Worm (Caenorhabditis elegans) whole organism, young adult: ENCODE measurements around the gene C47E8.11.

Experiments
- B0035.1 ChIP-seq: sonication (generic microtip); optimal IDR thresholded peaks from 2 replicates; lab custom pipeline; 2016; ENCODE audit warnings: missing genetic modification characterization, mild to moderate bottlenecking, missing compliant biosample characterization, missing genotype, missing genetic modification reagents
- B0261.1 ChIP-seq: sonication (generic microtip); optimal IDR thresholded peaks from 2 replicates; lab custom pipeline; 2016; ENCODE audit warnings: mild to moderate bottlenecking, missing genetic modification characterization, moderate library complexity, missing compliant biosample characterization
- B0336.3 ChIP-seq: fragments of 200-800 bp; sonication (Bioruptor generic); IDR thresholded peaks from 2 replicates; pipeline ENCODE4 v1.3.6; 2022; ENCODE audit warnings: missing genetic modification characterization, missing compliant biosample characterization
- C06A6.2 ChIP-seq: fragments of 200-800 bp; sonication (Bioruptor generic); conservative IDR thresholded peaks from 2 replicates; pipeline ENCODE4 v1.3.6; 2022; ENCODE audit warnings: missing genetic modification characterization, missing compliant biosample characterization
- D2030.7 ChIP-seq: fragments of 200-800 bp; sonication (Bioruptor generic); IDR thresholded peaks from 2 replicates; pipeline ENCODE4 v1.3.6; 2022; ENCODE audit warnings: missing genetic modification reagents, missing genetic modification characterization, missing compliant biosample characterization
- F37B4.10 ChIP-seq: fragments of 200-800 bp; sonication (Bioruptor generic); IDR thresholded peaks from 2 replicates; pipeline ENCODE4 v1.3.6; 2022; ENCODE audit warnings: missing genetic modification characterization, missing compliant biosample characterization
- F39B2.1 ChIP-seq: fragments of 200-800 bp; sonication (Bioruptor generic); IDR thresholded peaks from 2 replicates; pipeline ENCODE4 v1.3.6; 2022; ENCODE audit warnings: missing genetic modification reagents, missing genetic modification characterization, missing compliant biosample characterization
- F52B5.7 ChIP-seq: sonication (generic microtip); optimal IDR thresholded peaks from 2 replicates; lab custom pipeline; 2016; ENCODE audit warnings: mild to moderate bottlenecking, missing genetic modification characterization, missing compliant biosample characterization
- F55B11.4 ChIP-seq: sonication (generic microtip); optimal IDR thresholded peaks from 2 replicates; lab custom pipeline; 2016; ENCODE audit warnings: missing compliant biosample characterization, missing genetic modification characterization, borderline replicate concordance; ENCODE audit not compliant: insufficient read depth
- Y56A3A.18 ChIP-seq: fragments of 200-800 bp; sonication (Bioruptor generic); IDR thresholded peaks from 2 replicates; pipeline ENCODE4 v1.3.6; 2022; ENCODE audit warnings: missing genetic modification reagents, missing genetic modification characterization, missing compliant biosample characterization
- akir-1 ChIP-seq: fragments of 200-800 bp; sonication (Bioruptor generic); optimal IDR thresholded peaks from 2 replicates; lab custom pipeline; 2018; ENCODE audit warnings: mild to moderate bottlenecking, missing genetic modification characterization, moderate library complexity, missing compliant biosample characterization
- aptf-2 ChIP-seq: fragments of 200-800 bp; sonication (Bioruptor generic); conservative IDR thresholded peaks from 2 replicates; pipeline ENCODE4 v1.3.6; 2022; ENCODE audit warnings: missing genetic modification reagents, missing genetic modification characterization, missing compliant biosample characterization
- aptf-3 ChIP-seq: fragments of 200-800 bp; sonication (Bioruptor generic); IDR thresholded peaks from 2 replicates; pipeline ENCODE4 v1.3.6; 2022; ENCODE audit warnings: missing genetic modification characterization, missing compliant biosample characterization
- athp-1 ChIP-seq: sonication (generic microtip); optimal IDR thresholded peaks from 2 replicates; lab custom pipeline; 2017; ENCODE audit warnings: mild to moderate bottlenecking, missing genetic modification characterization, missing compliant biosample characterization
- attf-5 ChIP-seq: fragments of 200-800 bp; sonication (Bioruptor generic); optimal IDR thresholded peaks from 2 replicates; lab custom pipeline; 2018; ENCODE audit warnings: mild to moderate bottlenecking, missing genetic modification characterization, missing compliant biosample characterization
- ceh-27 ChIP-seq: fragments of 200-800 bp; sonication (Bioruptor generic); optimal IDR thresholded peaks from 2 replicates; lab custom pipeline; 2018; ENCODE audit warnings: mild to moderate bottlenecking, missing genetic modification characterization, moderate library complexity, missing compliant biosample characterization
- die-1 ChIP-seq: sonication (generic microtip); optimal IDR thresholded peaks from 2 replicates; lab custom pipeline; 2016; ENCODE audit warnings: missing genotype, mild to moderate bottlenecking, missing genetic modification characterization, missing compliant biosample characterization
- dox-1 ChIP-seq: fragments of 200-800 bp; sonication (Bioruptor generic); IDR thresholded peaks from 2 replicates; pipeline ENCODE4 v1.3.6; 2022; ENCODE audit warnings: missing genetic modification reagents, missing genetic modification characterization, missing compliant biosample characterization
- dpl-1 ChIP-seq: fragments of 150-350 bp; optimal IDR thresholded peaks from 2 replicates; lab custom pipeline; 2014; ENCODE audit warnings: missing biosample characterization, missing genetic modification reagents, missing genetic modification characterization
- efl-1 ChIP-seq: fragments of 150-350 bp; optimal IDR thresholded peaks from 2 replicates; lab custom pipeline; 2014; ENCODE audit warnings: missing biosample characterization, missing genetic modification reagents, missing genetic modification characterization
- egl-18 ChIP-seq: fragments of 200-800 bp; sonication (Bioruptor generic); IDR thresholded peaks from 2 replicates; pipeline ENCODE4 v1.3.6; 2022; ENCODE audit warnings: missing genetic modification reagents, missing genetic modification characterization, missing compliant biosample characterization
- ekl-4 ChIP-seq: fragments of 200-800 bp; sonication (Bioruptor generic); IDR thresholded peaks from 2 replicates; pipeline ENCODE4 v1.3.6; 2022; ENCODE audit warnings: missing genetic modification reagents, missing genetic modification characterization, missing compliant biosample characterization
- hlh-12 ChIP-seq: sonication (generic microtip); optimal IDR thresholded peaks from 2 replicates; lab custom pipeline; 2016; ENCODE audit warnings: missing genetic modification characterization, missing compliant biosample characterization
- hlh-26 ChIP-seq: fragments of 200-800 bp; sonication (Bioruptor generic); conservative IDR thresholded peaks from 2 replicates; pipeline ENCODE4 v1.3.6; 2022; ENCODE audit warnings: missing genetic modification reagents, missing genetic modification characterization, missing compliant biosample characterization
- hmg-1.2 ChIP-seq: fragments of 200-800 bp; sonication (Bioruptor generic); IDR thresholded peaks from 2 replicates; pipeline ENCODE4 v1.3.6; 2022; ENCODE audit warnings: missing genetic modification reagents, missing genetic modification characterization, missing compliant biosample characterization
- hrde-1 ChIP-seq: sonication (generic microtip); optimal IDR thresholded peaks from 2 replicates; lab custom pipeline; 2016; ENCODE audit warnings: missing genetic modification characterization, mild to moderate bottlenecking, missing compliant biosample characterization, moderate library complexity, missing genotype, missing genetic modification reagents, borderline replicate concordance
- lag-1 ChIP-seq: fragments of 200-800 bp; sonication (Bioruptor generic); IDR thresholded peaks from 2 replicates; pipeline ENCODE4 v1.3.6; 2022; ENCODE audit warnings: missing genetic modification reagents, missing genetic modification characterization, missing compliant biosample characterization
- lin-35 ChIP-seq, 3 experiments: fragments of 150-350 bp in 2 of 3; sonication (generic microtip) in 1 of 3; optimal IDR thresholded peaks; 2 replicates each; lab custom pipeline; 2014 to 2018; ENCODE audit warnings: missing biosample characterization in 3 of 3, missing genetic modification characterization in 3 of 3, missing genetic modification reagents in 3 of 3
- lin-54 ChIP-seq: fragments of 200-800 bp; sonication (Bioruptor generic); optimal IDR thresholded peaks from 2 replicates; lab custom pipeline; 2018; ENCODE audit warnings: mild to moderate bottlenecking, missing genetic modification characterization, missing compliant biosample characterization
- lir-1 ChIP-seq: fragments of 200-800 bp; sonication (Bioruptor generic); conservative IDR thresholded peaks from 2 replicates; pipeline ENCODE4 v1.3.6; 2022; ENCODE audit warnings: missing genetic modification reagents, missing genetic modification characterization, missing compliant biosample characterization
- lsl-1 ChIP-seq: fragments of 200-800 bp; sonication (Bioruptor generic); optimal IDR thresholded peaks from 2 replicates; lab custom pipeline; 2018; ENCODE audit warnings: mild to moderate bottlenecking, missing genetic modification characterization, moderate library complexity, missing compliant biosample characterization
- mcd-1 ChIP-seq: fragments of 200-800 bp; sonication (Bioruptor generic); IDR thresholded peaks from 2 replicates; pipeline ENCODE4 v1.3.6; 2022; ENCODE audit warnings: missing genetic modification reagents, missing genetic modification characterization, missing compliant biosample characterization
- mel-28 ChIP-seq: sonication (generic microtip); optimal IDR thresholded peaks from 2 replicates; lab custom pipeline; 2016; ENCODE audit warnings: borderline replicate concordance, mild to moderate bottlenecking, missing genetic modification characterization, missing compliant biosample characterization
- mes-4 ChIP-seq: sonication (generic microtip); optimal IDR thresholded peaks from 2 replicates; lab custom pipeline; 2016; ENCODE audit warnings: missing genotype, missing genetic modification characterization, missing compliant biosample characterization
- nfya-2 ChIP-seq: fragments of 200-800 bp; sonication (Bioruptor generic); IDR thresholded peaks from 2 replicates; pipeline ENCODE4 v1.3.6; 2022; ENCODE audit warnings: missing genetic modification reagents, missing genetic modification characterization, missing compliant biosample characterization
- nfyb-1 ChIP-seq: fragments of 200-800 bp; sonication (Bioruptor generic); IDR thresholded peaks from 2 replicates; pipeline ENCODE4 v1.3.6; 2022; ENCODE audit warnings: missing genetic modification reagents, missing genetic modification characterization, missing compliant biosample characterization
- nhr-27 ChIP-seq: fragments of 200-800 bp; sonication (Bioruptor generic); optimal IDR thresholded peaks from 2 replicates; lab custom pipeline; 2018; ENCODE audit warnings: mild to moderate bottlenecking, missing genetic modification characterization, moderate library complexity, missing compliant biosample characterization
- nhr-80 ChIP-seq: sonication (generic microtip); optimal IDR thresholded peaks from 2 replicates; lab custom pipeline; 2016; ENCODE audit warnings: missing genetic modification characterization, missing compliant biosample characterization
- rcor-1 ChIP-seq: fragments of 200-800 bp; sonication (Bioruptor generic); IDR thresholded peaks from 2 replicates; pipeline ENCODE4 v1.3.6; 2022; ENCODE audit warnings: missing genetic modification reagents, missing genetic modification characterization, missing compliant biosample characterization
- sea-2 ChIP-seq: fragments of 200-800 bp; sonication (Bioruptor generic); IDR thresholded peaks from 2 replicates; pipeline ENCODE4 v1.3.6; 2022; ENCODE audit warnings: missing genetic modification characterization, missing compliant biosample characterization
- snpc-1.1 ChIP-seq: sonication (generic microtip); optimal IDR thresholded peaks from 2 replicates; lab custom pipeline; 2017; ENCODE audit warnings: missing genetic modification characterization, mild to moderate bottlenecking, missing compliant biosample characterization, antibody characterized with exemption, moderate library complexity, missing genotype, missing genetic modification reagents; ENCODE audit not compliant: insufficient read depth
- snpc-3.4 ChIP-seq: sonication (generic microtip); optimal IDR thresholded peaks from 2 replicates; lab custom pipeline; 2017; ENCODE audit warnings: missing genetic modification characterization, mild to moderate bottlenecking, missing compliant biosample characterization, antibody characterized with exemption, moderate library complexity, missing genotype, missing genetic modification reagents
- xnd-1 ChIP-seq: sonication (generic microtip); optimal IDR thresholded peaks from 2 replicates; lab custom pipeline; 2016; ENCODE audit warnings: missing genotype, missing genetic modification reagents, missing genetic modification characterization, missing compliant biosample characterization
- zfh-2 ChIP-seq: fragments of 200-800 bp; sonication (Bioruptor generic); conservative IDR thresholded peaks from 2 replicates; pipeline ENCODE4 v1.3.6; 2022; ENCODE audit warnings: missing genetic modification reagents, missing genetic modification characterization, missing compliant biosample characterization
- ztf-22 ChIP-seq: fragments of 200-800 bp; sonication (Bioruptor generic); optimal IDR thresholded peaks from 2 replicates; lab custom pipeline; 2018; ENCODE audit warnings: mild to moderate bottlenecking, missing genetic modification characterization, moderate library complexity, missing compliant biosample characterization

C47E8.11 gene

ce11 chrV:14728754-14729153 lies 40.3 kb downstream of the C47E8.11 start, which contains the start of gene Y50E8A.2:
Y50E8A.2 (minus strand) TSS chrV:14728854.
- no peak for TF ChIP-seq nhr-80 (tag; lab: Kevin White, UChicago)
- no peak for TF ChIP-seq lsl-1 (GFP tag; lab: Kevin White, UChicago)
- no peak for TF ChIP-seq aptf-3
- no peak for TF ChIP-seq ceh-27 (GFP tag; lab: Kevin White, UChicago)
- TF ChIP-seq lag-1: no peak
- no peak for TF ChIP-seq ztf-22
- TF ChIP-seq F37B4.10 (GFP tag; lab: Robert Waterston, UW): no peak
- TF ChIP-seq hlh-26 (GFP tag; lab: Robert Waterston, UW): no peak
- TF ChIP-seq mel-28 (tag; lab: Kevin White, UChicago): no peak
- no peak for TF ChIP-seq F39B2.1 (GFP tag; lab: Robert Waterston, UW)
- TF ChIP-seq die-1 (tag; lab: Kevin White, UChicago): no peak
- no peak for TF ChIP-seq xnd-1

ce11 chrV:14729343-14729742 lies 40.9 kb downstream of the C47E8.11 start, which contains the start of gene oig-3:
oig-3 (plus strand) TSS chrV:14729643.
- no peak for TF ChIP-seq hlh-12
- TF ChIP-seq zfh-2: no peak
- no peak for TF ChIP-seq egl-18
- TF ChIP-seq ekl-4 (GFP tag; lab: Robert Waterston, UW): no peak
- TF ChIP-seq B0261.1 (tag; lab: Kevin White, UChicago): no peak
- no peak for TF ChIP-seq efl-1 (GFP tag; lab: Kevin White, UChicago)
- no peak for TF ChIP-seq attf-5 (GFP tag; lab: Kevin White, UChicago)
- TF ChIP-seq snpc-1.1 (tag; lab: Kevin White, UChicago): no peak
- TF ChIP-seq dpl-1 (GFP tag; lab: Kevin White, UChicago): no peak
- TF ChIP-seq F52B5.7 (tag; lab: Kevin White, UChicago): no peak
- no peak for TF ChIP-seq mel-28 (tag; lab: Kevin White, UChicago)
- TF ChIP-seq F39B2.1 (GFP tag; lab: Robert Waterston, UW): no peak
- TF ChIP-seq nhr-27 (tag; lab: Kevin White, UChicago): no peak
- TF ChIP-seq sea-2 (GFP tag; lab: Robert Waterston, UW): no peak
- TF ChIP-seq dox-1 (GFP tag; lab: Robert Waterston, UW): no peak
- TF ChIP-seq rcor-1 (GFP tag; lab: Robert Waterston, UW): no peak
- no peak for TF ChIP-seq akir-1
- TF ChIP-seq lir-1: no peak
- TF ChIP-seq nfya-2 (GFP tag; lab: Robert Waterston, UW): no peak

ce11 chrV:14734187-14734765 lies 45.9 kb downstream of the C47E8.11 start, which contains the start of gene unc-61:
unc-61 (minus strand) TSS chrV:14734237.
- no peak for TF ChIP-seq hrde-1 (tag; lab: Kevin White, UChicago)
- peak; percentile 35 for TF ChIP-seq lin-54 (GFP tag; lab: Kevin White, UChicago)
- TF ChIP-seq B0035.1 (tag; lab: Kevin White, UChicago): no peak
- TF ChIP-seq F55B11.4 (tag; lab: Kevin White, UChicago): no peak
- TF ChIP-seq Y56A3A.18 (GFP tag; lab: Robert Waterston, UW): no peak
- TF ChIP-seq nfyb-1: no peak
- TF ChIP-seq mes-4 (tag; lab: Kevin White, UChicago): no peak
- TF ChIP-seq lin-35 (GFP tag; optimal IDR thresholded peaks at IDR 0.05; lab: Kevin White, UChicago): peak in 1 of 3 experiments; percentile 72
- TF ChIP-seq D2030.7 (GFP tag; lab: Robert Waterston, UW): no peak
- peak; percentile 78 for TF ChIP-seq efl-1 (GFP tag; lab: Kevin White, UChicago)
- TF ChIP-seq ztf-22: no peak
- peak; percentile 22 for TF ChIP-seq lsl-1 (GFP tag; lab: Kevin White, UChicago)
- peak; percentile 41 for TF ChIP-seq dpl-1 (GFP tag; lab: Kevin White, UChicago)
- TF ChIP-seq B0336.3 (GFP tag; lab: Robert Waterston, UW): no peak
- no peak for TF ChIP-seq athp-1 (tag; lab: Kevin White, UChicago)
- TF ChIP-seq C06A6.2 (GFP tag; lab: Robert Waterston, UW): no peak
- no peak for TF ChIP-seq hmg-1.2 (GFP tag; lab: Robert Waterston, UW)
- TF ChIP-seq aptf-2 (GFP tag; lab: Robert Waterston, UW): no peak
- peak; percentile 5 for TF ChIP-seq snpc-3.4 (tag; lab: Kevin White, UChicago)
- peak; percentile 79 for TF ChIP-seq mcd-1 (GFP tag; lab: Robert Waterston, UW)
- TF ChIP-seq, all 124 proteins: peak for 7
